Fruit fly (Drosophila melanogaster) S2 (cell line): ENCODE data around the gene CG9109.

Experiments used
- CG8478 ChIP-seq: fragments of >200 bp; optimal IDR thresholded peaks from 2 replicates; lab custom pipeline; 2018
- CTCF ChIP-seq, 2 experiments: fragments of >200 bp; optimal IDR thresholded peaks; 2 replicates each; lab custom pipeline; 2018

Gene CG9109

dm6 chr2L:6068544-6069251 lies 34.5 kb upstream of the CG9109 start, which contains the start of the genes CG9150 and Pfdn1:
TSS of gene CG9150 (minus strand) at chr2L:6068594.
TSS of gene Pfdn1 (plus strand) at chr2L:6069079.
- no peak for TF ChIP-seq CG8478 (lab: Kevin White, UChicago)
- no peak for TF ChIP-seq CTCF (optimal IDR thresholded peaks at IDR 0.05; lab: Kevin White, UChicago)

dm6 chr2L:6065823-6066222 lies 31.6 kb upstream of the CG9109 start, which contains the start of the genes Fbw5 and CG9147:
TSS of gene Fbw5 (minus strand) at chr2L:6065953.
TSS of gene CG9147 (plus strand) at chr2L:6065997.
- TF ChIP-seq CG8478 (lab: Kevin White, UChicago), result no peak
- TF ChIP-seq CTCF (optimal IDR thresholded peaks at IDR 0.05; lab: Kevin White, UChicago), result no peak

dm6 chr2L:6062382-6063082 lies 28.3 kb upstream of the CG9109 start, which contains the start of the genes ND-51 and CG13994:
TSS of gene ND-51 (minus strand) at chr2L:6062757.
TSS of gene CG13994 (plus strand) at chr2L:6062989.
- TF ChIP-seq CG8478 (lab: Kevin White, UChicago), result no peak
- TF ChIP-seq CTCF (optimal IDR thresholded peaks at IDR 0.05; lab: Kevin White, UChicago), result no peak

- TF ChIP-seq CG8478 (lab: Kevin White, UChicago) (no peak), CTCF (optimal IDR thresholded peaks at IDR 0.05; lab: Kevin White, UChicago) (no peak)
These were observed 26.0 kb upstream of the CG9109 start, which contains the start of gene CG34180 for dm6 chr2L:6060210-6060609. TSS of gene CG34180 (plus strand) at chr2L:6060510.

- TF ChIP-seq CG8478 (lab: Kevin White, UChicago) (no peak), CTCF (optimal IDR thresholded peaks at IDR 0.05; lab: Kevin White, UChicago) (no peak)
These were observed 19.7 kb upstream of the CG9109 start, which contains the start of gene CG13995 for dm6 chr2L:6053874-6054469. TSS of gene CG13995 (plus strand) at chr2L:6054302.

dm6 chr2L:6051212-6051621 lies 17.0 kb upstream of the CG9109 start:
- no peak for TF ChIP-seq CTCF (optimal IDR thresholded peaks at IDR 0.05; lab: Kevin White, UChicago)
- no peak for TF ChIP-seq CG8478 (lab: Kevin White, UChicago)

- no peak for TF ChIP-seq CG8478 (lab: Kevin White, UChicago)
- peak in 1 of 2 experiments; percentile 20 for TF ChIP-seq CTCF (optimal IDR thresholded peaks at IDR 0.05; lab: Kevin White, UChicago)
These were observed 16.4 kb upstream of the CG9109 start, which contains the start of gene CG9135 for dm6 chr2L:6050575-6050974. TSS of gene CG9135 (plus strand) at chr2L:6050800.

dm6 chr2L:6048542-6048941 lies 14.3 kb upstream of the CG9109 start, which contains the start of the genes CG34179 and slmo:
TSS of gene CG34179 (minus strand) at chr2L:6048706.
TSS of gene slmo (minus strand) at chr2L:6048706.
- TF ChIP-seq CG8478 (lab: Kevin White, UChicago) (no peak), CTCF (optimal IDR thresholded peaks at IDR 0.05; lab: Kevin White, UChicago) (no peak)

dm6 chr2L:6047528-6048160 lies 13.4 kb upstream of the CG9109 start, which contains the start of gene IPIP:
TSS of gene IPIP (plus strand) at chr2L:6048002.
- TF ChIP-seq CTCF (optimal IDR thresholded peaks at IDR 0.05; lab: Kevin White, UChicago), result peak in 1 of 2 experiments; percentile 38
- TF ChIP-seq CG8478 (lab: Kevin White, UChicago), result no peak

- TF ChIP-seq CG8478 (lab: Kevin White, UChicago) (no peak), CTCF (optimal IDR thresholded peaks at IDR 0.05; lab: Kevin White, UChicago) (no peak)
These were observed 12.6 kb upstream of the CG9109 start for dm6 chr2L:6046865-6047264.

dm6 chr2L:6045972-6046718 lies 11.9 kb upstream of the CG9109 start, which contains the start of gene Pfas:
TSS of gene Pfas (minus strand) at chr2L:6046050.
- TF ChIP-seq CTCF (optimal IDR thresholded peaks at IDR 0.05; lab: Kevin White, UChicago), result no peak
- TF ChIP-seq CG8478 (lab: Kevin White, UChicago), result no peak

- TF ChIP-seq CTCF (optimal IDR thresholded peaks at IDR 0.05; lab: Kevin White, UChicago), result no peak
- TF ChIP-seq CG8478 (lab: Kevin White, UChicago), result no peak
These were observed 11.3 kb upstream of the CG9109 start for dm6 chr2L:6045484-6045883.

dm6 chr2L:6037830-6038229 lies 3.6 kb upstream of the CG9109 start, which contains the start of the genes CG9117 and CG31643:
TSS of gene CG9117 (minus strand) at chr2L:6037902.
TSS of gene CG31643 (plus strand) at chr2L:6038117.
- no peak for TF ChIP-seq CTCF (optimal IDR thresholded peaks at IDR 0.05; lab: Kevin White, UChicago)
- no peak for TF ChIP-seq CG8478 (lab: Kevin White, UChicago)
